Worm (Caenorhabditis elegans): Measurements from ENCODE around the gene tdp-1.

DNA sequence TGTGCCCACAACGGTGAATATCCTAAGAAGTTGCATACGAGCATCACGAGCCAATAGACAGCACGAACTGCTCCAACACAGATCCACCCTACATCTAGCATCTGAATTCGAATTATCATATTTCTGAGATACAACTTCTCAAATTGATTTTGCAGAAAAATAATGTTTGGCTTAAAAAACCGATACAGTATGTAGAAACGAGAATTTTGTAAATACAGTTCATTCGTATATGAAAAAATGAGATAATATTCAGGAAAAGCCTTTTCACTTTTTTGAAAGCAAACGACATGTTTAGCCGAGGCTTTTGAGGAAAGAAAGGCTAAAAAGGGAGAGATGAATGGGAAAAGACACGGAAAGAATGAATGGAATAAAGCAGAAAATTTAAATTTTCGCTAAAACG is 43.7 kb downstream of the tdp-1 start, which contains the start of gene F37B12.3:
- no peak for TF ChIP-seq nhr-76 (tag; optimal IDR thresholded peaks at IDR 0.05)
- no peak for TF ChIP-seq aly-2 (tag; optimal IDR thresholded peaks at IDR 0.05)
- TF ChIP-seq nhr-11 (tag; optimal IDR thresholded peaks at IDR 0.05): no peak
- no peak for TF ChIP-seq aha-1 (tag; optimal IDR thresholded peaks at IDR 0.05)
- TF ChIP-seq lin-39 (tag; optimal IDR thresholded peaks at IDR 0.05): no peak
- TF ChIP-seq zag-1 (tag; optimal IDR thresholded peaks at IDR 0.05): no peak

Measured in whole organism, L1 larva.